Fruit fly (Drosophila melanogaster): Measurements from ENCODE around the gene CG5937.
A peak's percentile ranks its signal among the peaks of the same experiment; 100 is the strongest.

CG5937 gene

DNA sequence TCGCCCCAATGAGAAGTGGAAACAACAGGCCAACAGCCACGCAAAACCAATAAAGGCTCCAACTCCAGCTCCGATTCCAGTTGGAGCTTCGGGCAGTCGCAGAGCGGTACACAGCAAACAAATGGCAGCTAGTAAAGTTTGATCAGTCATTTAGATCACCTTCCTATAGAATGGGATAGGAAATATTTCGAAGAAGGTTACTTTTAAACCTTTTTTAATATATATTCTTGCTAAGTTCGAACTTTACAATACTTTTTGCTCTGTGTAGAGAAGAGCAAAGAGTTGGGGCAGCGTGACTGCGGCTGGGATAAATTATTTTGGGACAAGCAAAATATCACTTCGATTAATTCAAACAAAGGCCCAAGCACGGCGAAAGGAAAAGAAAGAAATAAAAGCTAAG, 19.6 kb upstream of the CG5937 start:
- TF ChIP-seq Met (GFP tag; optimal IDR thresholded peaks at IDR 0.05) (peak; percentile 89), dsx (GFP tag; optimal IDR thresholded peaks at IDR 0.05; ENCODE audit: poor library complexity, severe bottlenecking) (peak; percentile 72), vri (GFP tag; optimal IDR thresholded peaks at IDR 0.05) (peak; percentile 70), CG11762 (GFP tag; optimal IDR thresholded peaks at IDR 0.05; ENCODE audit: insufficient read depth) (peak; percentile 23), Lpt (GFP tag; optimal IDR thresholded peaks at IDR 0.05) (peak; percentile 42), CG1621 (tag; optimal IDR thresholded peaks at IDR 0.05) (peak; percentile 73), achi (GFP tag; optimal IDR thresholded peaks at IDR 0.05) (peak; percentile 78), CG6276 (GFP tag; optimal IDR thresholded peaks at IDR 0.05) (peak; percentile 8), CG31627 (GFP tag; optimal IDR thresholded peaks at IDR 0.05) (peak; percentile 75), salr (GFP tag; optimal IDR thresholded peaks at IDR 0.05) (peak; percentile 45 to 51), CG15336 (GFP tag; IDR thresholded peaks at IDR 0.05) (peak; percentile 52; the same call in 1 of the 2 replicates), CG8119 (GFP tag; IDR thresholded peaks at IDR 0.05) (peak; percentile 71), CG3032 (tag; optimal IDR thresholded peaks at IDR 0.05) (peak; percentile 80), eg (GFP tag; IDR thresholded peaks at IDR 0.05) (peak; percentile 39; the same call in 1 of the 3 replicates), esn (GFP tag; optimal IDR thresholded peaks at IDR 0.05) (peak; percentile 88), CG7368 (GFP tag; optimal IDR thresholded peaks at IDR 0.05) (peak; percentile 62), CG10631 (GFP tag; optimal IDR thresholded peaks at IDR 0.05) (peak; percentile 76), CG8632 (GFP tag; optimal IDR thresholded peaks at IDR 0.05) (peak; percentile 78), Eip78C (GFP tag) (peak; percentile 95), Smox (GFP tag; optimal IDR thresholded peaks at IDR 0.05) (peak; percentile 81), Ets96B (tag; optimal IDR thresholded peaks at IDR 0.05) (peak; percentile 74), svp (GFP tag) (peak; percentile 94), fd59A (GFP tag; optimal IDR thresholded peaks at IDR 0.05) (peak; percentile 66), fd85E (GFP tag; optimal IDR thresholded peaks at IDR 0.05) (peak; percentile 22), OdsH (GFP tag; optimal IDR thresholded peaks at IDR 0.05) (peak; percentile 76), CG6792 (GFP tag; optimal IDR thresholded peaks at IDR 0.05) (peak; percentile 79), CG11294 (GFP tag; IDR thresholded peaks at IDR 0.05) (no peak), ss (GFP tag; optimal IDR thresholded peaks at IDR 0.05) (peak; percentile 52 to 79), Sox14 (GFP tag; optimal IDR thresholded peaks at IDR 0.05) (peak; percentile 75), dac (GFP tag; optimal IDR thresholded peaks at IDR 0.05) (peak; percentile 14), CG3919 (GFP tag; optimal IDR thresholded peaks at IDR 0.05) (peak; percentile 85), CG8319 (GFP tag; optimal IDR thresholded peaks at IDR 0.05) (peak; percentile 46), Eip75B (GFP tag; optimal IDR thresholded peaks at IDR 0.05) (peak; percentile 83), Gug (GFP tag; IDR thresholded peaks at IDR 0.05) (no peak), CG34406 (GFP tag; optimal IDR thresholded peaks at IDR 0.05) (peak; percentile 81), CG6163 (GFP tag; IDR thresholded peaks at IDR 0.05) (peak; percentile 87), CG6808 (GFP tag; optimal IDR thresholded peaks at IDR 0.05) (peak; percentile 70), spab (GFP tag; optimal IDR thresholded peaks at IDR 0.05) (peak; percentile 65), CG6854 (GFP tag; optimal IDR thresholded peaks at IDR 0.05) (peak; percentile 73), CG10669 (GFP tag; optimal IDR thresholded peaks at IDR 0.05) (peak; percentile 75), Hr39 (GFP tag; optimal IDR thresholded peaks at IDR 0.05) (peak; percentile 72), CG11902 (GFP tag; optimal IDR thresholded peaks at IDR 0.05) (peak; percentile 67), Ets21C (GFP tag; optimal IDR thresholded peaks at IDR 0.05) (peak; percentile 68), CG16779 (tag; optimal IDR thresholded peaks at IDR 0.05) (peak; percentile 53), Sox102F (GFP tag; optimal IDR thresholded peaks at IDR 0.05) (peak; percentile 86), fkh (GFP tag; optimal IDR thresholded peaks at IDR 0.05) (no peak), Eip93F (GFP tag; optimal IDR thresholded peaks at IDR 0.05) (peak; percentile 84), net (GFP tag; optimal IDR thresholded peaks at IDR 0.05) (peak; percentile 71), lz (GFP tag; optimal IDR thresholded peaks at IDR 0.05) (peak; percentile 84), CG32006 (GFP tag; optimal IDR thresholded peaks at IDR 0.05) (peak; percentile 59), CG4318 (GFP tag; optimal IDR thresholded peaks at IDR 0.05) (peak; percentile 3), CG9139 (GFP tag; optimal IDR thresholded peaks at IDR 0.05) (peak; percentile 59)

Data from whole organism, prepupa.